Fruit fly (Drosophila melanogaster) whole organism, larva: ENCODE data around the gene CG13933.

Experiments
- noc ChIP-seq: fragments of 200-800 bp; sonication (Bioruptor generic); optimal IDR thresholded peaks from 3 replicates; lab custom pipeline; 2019; ENCODE audit warnings: missing biosample characterization, mild to moderate bottlenecking, missing genetic modification characterization, moderate library complexity

Gene CG13933

dm6 chr3L:1738375-1739328 lies 36.3 kb downstream of the CG13933 start, which contains the start of gene Gk2:
TSS of gene Gk2 (plus strand) at chr3L:1738407.
- TF ChIP-seq noc (tag; lab: Kevin White, UChicago): no peak

- peak; percentile 50 for TF ChIP-seq noc (tag; lab: Kevin White, UChicago)
These were observed 37.0 kb downstream of the CG13933 start, which contains the start of gene PIG-Wb for dm6 chr3L:1737898-1738322. TSS of gene PIG-Wb (minus strand) at chr3L:1738106.

- TF ChIP-seq noc (tag; lab: Kevin White, UChicago): no peak
These were observed 39.3 kb downstream of the CG13933 start, which contains the start of gene Oseg4 for dm6 chr3L:1735603-1736002. TSS of gene Oseg4 (minus strand) at chr3L:1735767.

- peak; percentile 5 for TF ChIP-seq noc (tag; lab: Kevin White, UChicago)
These were observed 44.1 kb downstream of the CG13933 start, which contains the start of gene drpr for dm6 chr3L:1730873-1731272. TSS of gene drpr (minus strand) at chr3L:1731107.

dm6 chr3L:1730160-1730595 lies 44.8 kb downstream of the CG13933 start:
- TF ChIP-seq noc (tag; lab: Kevin White, UChicago): no peak

dm6 chr3L:1729380-1730159 lies 45.4 kb downstream of the CG13933 start:
- no peak for TF ChIP-seq noc (tag; lab: Kevin White, UChicago)

- no peak for TF ChIP-seq noc (tag; lab: Kevin White, UChicago)
These were observed 47.5 kb downstream of the CG13933 start for dm6 chr3L:1727431-1727830.

- no peak for TF ChIP-seq noc (tag; lab: Kevin White, UChicago)
These were observed 48.2 kb downstream of the CG13933 start for dm6 chr3L:1726747-1727146.

dm6 chr3L:1724090-1724489 lies 50.9 kb downstream of the CG13933 start, which contains the start of gene CG12035:
TSS of gene CG12035 (plus strand) at chr3L:1724390.
- TF ChIP-seq noc (tag; lab: Kevin White, UChicago): no peak

- no peak for TF ChIP-seq noc (tag; lab: Kevin White, UChicago)
These were observed 51.9 kb downstream of the CG13933 start, which contains the start of gene CG18171 for dm6 chr3L:1723053-1723452. TSS of gene CG18171 (minus strand) at chr3L:1723153.
